Worm (Caenorhabditis elegans) whole organism, midembryonic: ENCODE results near the gene rbc-2.

Source experiments
- T22C8.4 ChIP-seq: fragments of 200-800 bp; sonication (Bioruptor generic); IDR thresholded peaks from 2 replicates; pipeline ENCODE4 v1.3.6; 2022; ENCODE audit warnings: missing genetic modification characterization, missing compliant biosample characterization
- cog-1 ChIP-seq: sonication (generic microtip); optimal IDR thresholded peaks from 2 replicates; lab custom pipeline; 2016; ENCODE audit warnings: missing genetic modification characterization, missing compliant biosample characterization
- flt-1 ChIP-seq: fragments of 200-800 bp; sonication (Bioruptor generic); IDR thresholded peaks from 2 replicates; pipeline ENCODE4 v1.3.6; 2022; ENCODE audit warnings: missing genetic modification characterization, missing compliant biosample characterization
- klf-2 ChIP-seq: fragments of 200-800 bp; sonication (Bioruptor generic); conservative IDR thresholded peaks from 2 replicates; pipeline ENCODE4 v1.3.6; 2022; ENCODE audit warnings: missing genetic modification reagents, missing genetic modification characterization, missing compliant biosample characterization
- med-1 ChIP-seq: sonication (generic microtip); optimal IDR thresholded peaks from 2 replicates; lab custom pipeline; 2017; ENCODE audit warnings: missing genetic modification characterization, mild to moderate bottlenecking, missing compliant biosample characterization, antibody characterized with exemption, missing genetic modification reagents; ENCODE audit not compliant: insufficient read depth
- ref-1 ChIP-seq: fragments of 200-800 bp; sonication (Bioruptor generic); conservative IDR thresholded peaks from 2 replicates; pipeline ENCODE4 v1.3.6; 2022; ENCODE audit warnings: missing genetic modification reagents, missing genetic modification characterization, missing compliant biosample characterization
- tab-1 ChIP-seq: fragments of 200-800 bp; sonication (Bioruptor generic); IDR thresholded peaks from 2 replicates; pipeline ENCODE4 v1.3.6; 2022; ENCODE audit warnings: missing genetic modification characterization, missing compliant biosample characterization
- ztf-23 ChIP-seq: fragments of 200-800 bp; sonication (Bioruptor generic); IDR thresholded peaks from 2 replicates; pipeline ENCODE4 v1.3.6; 2022; ENCODE audit warnings: missing genetic modification reagents, missing genetic modification characterization, missing compliant biosample characterization
- ztf-29 ChIP-seq: fragments of 200-800 bp; sonication (Bioruptor generic); IDR thresholded peaks from 2 replicates; pipeline ENCODE4 v1.3.6; 2022; ENCODE audit warnings: missing genetic modification reagents, missing genetic modification characterization, missing compliant biosample characterization

The rbc-2 gene

DNA sequence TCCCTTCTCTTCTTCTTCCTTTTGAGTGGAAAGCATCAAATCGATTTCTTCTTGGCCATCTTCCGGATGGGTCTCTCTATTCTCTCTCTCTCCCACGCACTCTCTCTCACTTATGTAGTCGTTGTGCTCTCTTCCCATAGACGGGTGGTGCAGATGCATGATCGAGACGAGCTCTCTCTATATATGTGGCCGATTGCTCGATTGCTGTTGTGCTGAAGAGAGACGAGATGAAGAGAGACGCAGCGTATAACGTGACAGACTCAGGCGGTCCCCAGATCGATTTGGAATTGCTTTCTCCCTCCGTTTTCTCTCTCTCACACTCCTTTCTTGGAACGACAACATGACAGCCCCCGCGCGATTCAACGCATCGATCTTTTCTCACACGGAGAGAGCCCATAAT is 4.2 kb upstream of the rbc-2 start:
- TF ChIP-seq cog-1 (tag; lab: Kevin White, UChicago) (peak; percentile 20), ref-1 (no peak), klf-2 (GFP tag; lab: Robert Waterston, UW) (no peak), flt-1 (no peak), med-1 (GFP tag; lab: Kevin White, UChicago) (no peak), ztf-29 (GFP tag; lab: Robert Waterston, UW) (no peak), T22C8.4 (GFP tag; lab: Robert Waterston, UW) (no peak)

DNA sequence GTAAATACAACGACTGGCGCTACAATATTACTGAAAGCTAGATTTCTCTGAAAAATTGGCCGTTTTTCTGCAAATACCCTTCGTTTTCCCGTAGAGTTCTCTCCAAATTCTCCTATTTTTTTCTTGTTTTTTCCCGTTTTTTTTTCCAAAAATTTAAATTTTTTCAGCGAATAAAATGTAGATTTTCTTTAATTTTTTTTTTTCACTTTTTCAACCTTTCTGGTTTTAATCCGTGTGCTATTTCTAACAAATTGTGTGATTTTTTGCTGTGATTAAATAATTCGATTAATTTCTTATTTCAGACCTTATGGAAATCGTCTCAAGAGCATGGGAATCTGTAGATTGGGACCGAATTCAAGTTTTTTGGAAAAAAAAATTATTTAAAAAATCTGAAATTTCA is 1.8 kb upstream of the rbc-2 start, which contains the start of gene cone-1:
TSS of gene cone-1 (plus strand) at position 301 of the 400 bp plus-strand sequence.
- TF ChIP-seq tab-1 = no peak

DNA sequence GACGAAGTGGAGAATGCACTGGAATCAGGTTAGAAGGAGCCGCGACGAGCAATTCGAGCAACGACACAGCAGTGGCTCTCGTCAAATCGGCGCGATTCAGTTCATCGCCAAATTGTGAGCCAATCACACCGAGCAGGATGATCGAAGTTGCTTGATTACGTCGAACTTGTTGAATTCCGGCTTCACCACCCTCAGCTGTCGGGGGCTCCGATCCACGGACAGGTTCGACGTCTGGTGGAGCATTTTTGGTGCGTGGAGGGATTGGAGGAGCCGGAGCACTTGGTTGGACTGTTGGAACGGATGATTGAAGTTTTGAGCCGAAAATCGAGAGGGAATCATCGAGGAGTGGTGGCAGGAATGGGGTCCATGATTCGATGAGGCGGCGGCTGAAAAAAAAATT is 13.0 kb downstream of the rbc-2 start:
- TF ChIP-seq cog-1 (tag; lab: Kevin White, UChicago) (no peak), ref-1 (no peak)

DNA sequence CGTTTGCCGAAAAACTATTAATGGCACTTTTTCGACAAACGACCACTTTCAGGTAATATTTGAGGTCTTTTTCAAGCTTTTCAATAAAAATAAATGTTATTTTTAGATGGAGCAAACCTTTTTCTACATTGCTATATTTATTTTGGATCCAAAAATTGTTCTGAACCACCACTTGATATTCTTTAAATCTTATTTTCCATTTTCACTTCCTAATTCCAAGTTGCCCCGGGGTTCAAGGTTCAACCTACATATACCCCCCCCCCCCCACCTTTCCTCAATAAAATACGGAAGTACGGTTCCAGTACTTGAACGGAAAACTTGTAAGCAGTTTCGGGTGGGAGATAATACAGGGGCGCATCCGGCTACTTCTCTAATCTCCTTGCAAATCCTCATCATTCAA is 20.0 kb downstream of the rbc-2 start, which contains the start of gene Y54F10AM.6:
TSS of gene Y54F10AM.6 (plus strand) at position 301 of the 400 bp plus-strand sequence.
- TF ChIP-seq flt-1 = no peak
- no peak for TF ChIP-seq med-1 (GFP tag; lab: Kevin White, UChicago)
- no peak for TF ChIP-seq ztf-23 (GFP tag; lab: Robert Waterston, UW)
- no peak for TF ChIP-seq ref-1
- TF ChIP-seq cog-1 (tag; lab: Kevin White, UChicago) = no peak
- no peak for TF ChIP-seq T22C8.4 (GFP tag; lab: Robert Waterston, UW)
- TF ChIP-seq tab-1 = no peak
- no peak for TF ChIP-seq ztf-29 (GFP tag; lab: Robert Waterston, UW)
- TF ChIP-seq klf-2 (GFP tag; lab: Robert Waterston, UW) = no peak

DNA sequence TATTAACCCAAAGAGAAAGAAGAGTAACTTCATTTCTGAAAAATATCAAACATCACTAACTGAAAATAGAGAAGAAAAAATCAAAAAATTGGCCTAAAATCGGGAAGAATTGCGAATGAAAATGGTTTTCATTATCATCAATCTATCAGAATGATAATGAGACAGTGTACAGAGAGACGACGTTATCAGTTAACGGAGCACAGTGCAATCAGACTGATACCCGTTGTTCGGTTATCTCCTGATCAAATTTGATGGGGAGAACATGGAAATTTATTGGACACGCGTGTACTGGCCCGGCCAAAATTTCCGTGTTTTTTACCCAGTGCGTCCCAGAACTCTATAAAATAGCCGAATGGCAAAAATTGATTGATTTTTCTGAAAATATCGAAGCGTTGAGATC is 20.6 kb downstream of the rbc-2 start, which contains the start of gene Y54F10AM.8:
TSS of gene Y54F10AM.8 (minus strand) at position 35 of the 400 bp plus-strand sequence.
- no peak for TF ChIP-seq cog-1 (tag; lab: Kevin White, UChicago)
- no peak for TF ChIP-seq ztf-29 (GFP tag; lab: Robert Waterston, UW)
- no peak for TF ChIP-seq tab-1
- TF ChIP-seq med-1 (GFP tag; lab: Kevin White, UChicago) = no peak
- no peak for TF ChIP-seq klf-2 (GFP tag; lab: Robert Waterston, UW)
- no peak for TF ChIP-seq flt-1

DNA sequence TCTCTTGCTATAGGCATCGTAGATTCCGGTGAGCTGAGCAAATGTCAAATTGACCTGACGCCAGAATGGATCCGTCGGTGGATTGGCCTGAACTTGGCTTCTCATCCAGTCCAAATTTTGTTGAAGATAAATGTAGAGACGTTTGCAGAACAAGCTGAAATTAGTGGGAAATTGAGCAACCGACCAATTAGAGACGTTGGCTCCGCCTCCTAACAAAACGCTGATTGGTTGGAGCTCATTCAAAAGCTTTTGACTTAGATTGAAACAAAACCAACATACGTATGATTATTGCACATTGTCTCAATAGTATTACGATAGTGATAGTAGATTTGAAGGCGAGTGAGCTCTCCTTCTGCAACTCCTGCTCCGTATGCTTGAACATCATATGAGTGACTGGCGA is 22.0 kb downstream of the rbc-2 start:
- TF ChIP-seq flt-1 (no peak), ztf-23 (GFP tag; lab: Robert Waterston, UW) (no peak), T22C8.4 (GFP tag; lab: Robert Waterston, UW) (no peak), ref-1 (no peak), med-1 (GFP tag; lab: Kevin White, UChicago) (no peak), ztf-29 (GFP tag; lab: Robert Waterston, UW) (no peak), tab-1 (no peak), cog-1 (tag; lab: Kevin White, UChicago) (no peak), klf-2 (GFP tag; lab: Robert Waterston, UW) (no peak)

DNA sequence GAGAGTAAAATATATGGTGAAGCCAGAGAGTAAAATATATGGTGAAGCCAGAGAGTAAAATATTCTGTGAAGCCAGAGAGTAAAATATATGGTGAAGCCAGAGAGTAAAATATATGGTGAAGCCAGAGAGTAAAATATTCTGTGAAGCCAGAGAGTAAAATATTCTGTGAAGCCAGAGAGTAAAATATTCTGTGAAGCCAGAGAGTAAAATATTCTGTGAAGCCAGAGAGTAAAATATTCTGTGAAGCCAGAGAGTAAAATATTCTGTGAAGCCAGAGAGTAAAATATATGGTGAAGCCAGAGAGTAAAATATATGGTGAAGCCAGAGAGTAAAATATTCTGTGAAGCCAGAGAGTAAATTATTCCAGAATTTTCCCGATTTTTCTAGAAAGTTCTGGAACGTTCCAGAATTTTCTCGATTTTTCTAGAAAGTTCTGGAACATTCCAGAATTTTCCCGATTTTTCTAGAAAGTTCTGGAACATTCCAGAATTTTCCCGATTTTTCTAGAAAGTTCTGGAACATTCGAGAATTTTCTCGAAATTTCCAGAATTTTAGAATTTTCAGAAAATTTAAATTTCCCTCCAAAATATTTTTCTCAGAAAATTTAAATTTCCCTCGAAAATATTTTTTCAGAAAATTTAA is 27.0 kb downstream of the rbc-2 start:
- TF ChIP-seq flt-1 = 0 out of 2 replicates have a peak, but pooled peaks have one; percentile 63

DNA sequence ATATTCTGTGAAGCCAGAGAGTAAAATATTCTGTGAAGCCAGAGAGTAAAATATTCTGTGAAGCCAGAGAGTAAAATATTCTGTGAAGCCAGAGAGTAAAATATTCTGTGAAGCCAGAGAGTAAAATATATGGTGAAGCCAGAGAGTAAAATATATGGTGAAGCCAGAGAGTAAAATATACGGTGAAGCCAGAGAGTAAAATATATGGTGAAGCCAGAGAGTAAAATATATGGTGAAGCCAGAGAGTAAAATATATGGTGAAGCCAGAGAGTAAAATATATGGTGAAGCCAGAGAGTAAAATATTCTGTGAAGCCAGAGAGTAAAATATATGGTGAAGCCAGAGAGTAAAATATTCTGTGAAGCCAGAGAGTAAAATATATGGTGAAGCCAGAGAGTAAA is 27.9 kb downstream of the rbc-2 start:
- TF ChIP-seq flt-1 (0 out of 2 replicates have a peak, but pooled peaks have one; percentile 14), klf-2 (GFP tag; lab: Robert Waterston, UW) (0 out of 2 replicates have a peak, but pooled peaks have one; percentile 29), ref-1 (0 out of 2 replicates have a peak, but pooled peaks have one; percentile 31)

DNA sequence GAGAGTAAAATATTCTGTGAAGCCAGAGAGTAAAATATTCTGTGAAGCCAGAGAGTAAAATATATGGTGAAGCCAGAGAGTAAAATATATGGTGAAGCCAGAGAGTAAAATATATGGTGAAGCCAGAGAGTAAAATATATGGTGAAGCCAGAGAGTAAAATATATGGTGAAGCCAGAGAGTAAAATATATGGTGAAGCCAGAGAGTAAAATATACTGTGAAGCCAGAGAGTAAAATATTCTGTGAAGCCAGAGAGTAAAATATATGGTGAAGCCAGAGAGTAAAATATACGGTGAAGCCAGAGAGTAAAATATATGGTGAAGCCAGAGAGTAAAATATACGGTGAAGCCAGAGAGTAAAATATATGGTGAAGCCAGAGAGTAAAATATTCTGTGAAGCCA is 29.2 kb downstream of the rbc-2 start:
- TF ChIP-seq tab-1 (peak; percentile 88), klf-2 (GFP tag; lab: Robert Waterston, UW) (peak; percentile 95), ztf-29 (GFP tag; lab: Robert Waterston, UW) (peak; percentile 98), ref-1 (peak; percentile 93), ztf-23 (GFP tag; lab: Robert Waterston, UW) (peak; percentile 93), T22C8.4 (GFP tag; lab: Robert Waterston, UW) (peak; percentile 93), flt-1 (peak; percentile 96)

DNA sequence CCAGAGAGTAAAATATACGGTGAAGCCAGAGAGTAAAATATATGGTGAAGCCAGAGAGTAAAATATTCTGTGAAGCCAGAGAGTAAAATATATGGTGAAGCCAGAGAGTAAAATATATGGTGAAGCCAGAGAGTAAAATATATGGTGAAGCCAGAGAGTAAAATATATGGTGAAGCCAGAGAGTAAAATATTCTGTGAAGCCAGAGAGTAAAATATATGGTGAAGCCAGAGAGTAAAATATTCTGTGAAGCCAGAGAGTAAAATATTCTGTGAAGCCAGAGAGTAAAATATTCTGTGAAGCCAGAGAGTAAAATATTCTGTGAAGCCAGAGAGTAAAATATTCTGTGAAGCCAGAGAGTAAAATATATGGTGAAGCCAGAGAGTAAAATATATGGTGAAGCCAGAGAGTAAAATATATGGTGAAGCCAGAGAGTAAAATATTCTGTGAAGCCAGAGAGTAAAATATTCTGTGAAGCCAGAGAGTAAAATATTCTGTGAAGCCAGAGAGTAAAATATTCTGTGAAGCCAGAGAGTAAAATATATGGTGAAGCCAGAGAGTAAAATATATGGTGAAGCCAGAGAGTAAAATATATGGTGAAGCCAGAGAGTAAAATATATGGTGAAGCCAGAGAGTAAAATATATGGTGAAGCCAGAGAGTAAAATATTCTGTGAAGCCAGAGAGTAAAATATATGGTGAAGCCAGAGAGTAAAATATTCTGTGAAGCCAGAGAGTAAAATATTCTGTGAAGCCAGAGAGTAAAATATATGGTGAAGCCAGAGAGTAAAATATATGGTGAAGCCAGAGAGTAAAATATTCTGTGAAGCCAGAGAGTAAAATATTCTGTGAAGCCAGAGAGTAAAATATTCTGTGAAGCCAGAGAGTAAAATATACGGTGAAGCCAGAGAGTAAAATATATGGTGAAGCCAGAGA is 31.0 kb downstream of the rbc-2 start:
- TF ChIP-seq ztf-29 (GFP tag; lab: Robert Waterston, UW) (peak; percentile 99), flt-1 (peak; percentile 97), tab-1 (peak; percentile 90), T22C8.4 (GFP tag; lab: Robert Waterston, UW) (peak; percentile 89), ref-1 (peak; percentile 95), ztf-23 (GFP tag; lab: Robert Waterston, UW) (peak; percentile 95), klf-2 (GFP tag; lab: Robert Waterston, UW) (peak; percentile 97)
